Fruit fly (Drosophila melanogaster): ENCODE data around the gene Larp4B.

The Larp4B gene

DNA sequence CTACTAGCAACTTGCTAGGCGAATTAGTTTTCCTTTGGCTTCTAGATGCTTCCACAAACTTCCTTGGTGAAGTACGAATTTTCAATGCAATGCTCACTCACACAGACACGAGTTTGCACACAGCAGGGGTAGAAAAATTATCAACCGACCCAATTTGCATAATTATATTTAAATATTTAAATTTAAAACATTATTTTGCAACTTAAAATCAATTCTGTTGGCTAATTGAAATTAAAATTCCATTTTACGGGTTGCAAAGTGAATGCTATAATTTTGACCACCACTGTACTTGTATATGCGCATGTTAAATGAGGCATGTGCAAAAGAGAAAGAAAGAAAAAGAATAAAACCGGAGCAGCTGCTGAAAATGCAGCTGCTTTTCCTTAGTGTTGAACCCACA is 30.6 kb upstream of the Larp4B start (continued):
- peak; percentile 2 for TF ChIP-seq pfk (GFP tag; optimal IDR thresholded peaks at IDR 0.05)
- TF ChIP-seq CG6254 (GFP tag; optimal IDR thresholded peaks at IDR 0.05) = peak; percentile 93
- TF ChIP-seq CG8388 (GFP tag; optimal IDR thresholded peaks at IDR 0.05) = peak; percentile 95
- peak; percentile 95 for TF ChIP-seq sob (GFP tag; IDR thresholded peaks at IDR 0.05)
- TF ChIP-seq Optix (GFP tag; IDR thresholded peaks at IDR 0.05) = peak; percentile 85; the same call in 2 of the 3 replicates
- TF ChIP-seq row (GFP tag; IDR thresholded peaks at IDR 0.05) = peak; percentile 95
- peak; percentile 94 for TF ChIP-seq CG32532 (GFP tag; IDR thresholded peaks at IDR 0.05)
- TF ChIP-seq Six4 (GFP tag; optimal IDR thresholded peaks at IDR 0.05) = peak; percentile 91
- TF ChIP-seq CG11723 (GFP tag; optimal IDR thresholded peaks at IDR 0.05) = peak; percentile 83
- TF ChIP-seq Dp (GFP tag; optimal IDR thresholded peaks at IDR 0.05) = no peak
- peak; percentile 81 for TF ChIP-seq CG13123 (GFP tag; optimal IDR thresholded peaks at IDR 0.05)
- TF ChIP-seq D (optimal IDR thresholded peaks at IDR 0.05) = no peak
- peak; percentile 93 for TF ChIP-seq D (GFP tag; optimal IDR thresholded peaks at IDR 0.05)
- TF ChIP-seq CG8765 (GFP tag; IDR thresholded peaks at IDR 0.05) = peak; percentile 81
- peak; percentile 86 for TF ChIP-seq CG1602 (GFP tag; optimal IDR thresholded peaks at IDR 0.05)
- TF ChIP-seq CG30020 (tag; optimal IDR thresholded peaks at IDR 0.05) = peak; percentile 48
- peak; percentile 72 to 95 for TF ChIP-seq Hr51 (GFP tag; optimal IDR thresholded peaks at IDR 0.05)
- peak; percentile 80 for TF ChIP-seq CG12942 (GFP tag; optimal IDR thresholded peaks at IDR 0.05)
- peak; percentile 76 for TF ChIP-seq CG10321 (GFP tag; IDR thresholded peaks at IDR 0.05)
- no peak for TF ChIP-seq inv (GFP tag; IDR thresholded peaks at IDR 0.05; ENCODE audit: partially characterized antibody)
- peak; percentile 73 for TF ChIP-seq wdn (GFP tag; IDR thresholded peaks at IDR 0.05)
- peak; percentile 89 for TF ChIP-seq tin (GFP tag; optimal IDR thresholded peaks at IDR 0.05)
- TF ChIP-seq CG7745 (tag; optimal IDR thresholded peaks at IDR 0.05) = peak; percentile 56
- peak; percentile 58 for TF ChIP-seq Dad (GFP tag; optimal IDR thresholded peaks at IDR 0.05)
- peak; percentile 99 for TF ChIP-seq Drgx (GFP tag; IDR thresholded peaks at IDR 0.05)
- peak; percentile 94 for TF ChIP-seq slbo (GFP tag; IDR thresholded peaks at IDR 0.05)
- TF ChIP-seq CG1529 (GFP tag; optimal IDR thresholded peaks at IDR 0.05) = peak; percentile 88
- peak; percentile 29 for TF ChIP-seq pho (GFP tag; optimal IDR thresholded peaks at IDR 0.05)
- TF ChIP-seq Dek (tag; optimal IDR thresholded peaks at IDR 0.05) = peak; percentile 93
- TF ChIP-seq CG15269 (tag; optimal IDR thresholded peaks at IDR 0.05) = peak; percentile 96
- peak; percentile 93 for TF ChIP-seq Xbp1 (GFP tag; optimal IDR thresholded peaks at IDR 0.05)
- no peak for TF ChIP-seq tna (GFP tag; IDR thresholded peaks at IDR 0.05; ENCODE audit: partially characterized antibody)
- peak; percentile 87 for TF ChIP-seq CG10654 (GFP tag; optimal IDR thresholded peaks at IDR 0.05)
- TF ChIP-seq CG2199 (GFP tag; IDR thresholded peaks at IDR 0.05) = peak; percentile 94
- peak; percentile 53 for TF ChIP-seq Ets97D (GFP tag; optimal IDR thresholded peaks at IDR 0.05)
- peak; percentile 56 for TF ChIP-seq CG3838 (GFP tag; optimal IDR thresholded peaks at IDR 0.05)
- TF ChIP-seq Fer1 (GFP tag; optimal IDR thresholded peaks at IDR 0.05) = peak; percentile 94
- TF ChIP-seq Sry-β (GFP tag; optimal IDR thresholded peaks at IDR 0.05) = peak; percentile 58
- peak; percentile 85 for TF ChIP-seq CG16815 (GFP tag; optimal IDR thresholded peaks at IDR 0.05)
- TF ChIP-seq CG10543 (GFP tag; optimal IDR thresholded peaks at IDR 0.05) = peak; percentile 59
- TF ChIP-seq GATAe (GFP tag; conservative IDR thresholded peaks at IDR 0.05) = peak; percentile 43; the same call in 1 of the 2 replicates
- peak; percentile 95 for TF ChIP-seq HLH3B (GFP tag; IDR thresholded peaks at IDR 0.05)
- peak; percentile 23 for TF ChIP-seq CG13624 (GFP tag; optimal IDR thresholded peaks at IDR 0.05)
- peak; percentile 95 for TF ChIP-seq BtbVII (GFP tag; optimal IDR thresholded peaks at IDR 0.05)
- TF ChIP-seq Adf1 (GFP tag; IDR thresholded peaks at IDR 0.05) = peak; percentile 70
- peak; percentile 75 for TF ChIP-seq Bdp1 (GFP tag; optimal IDR thresholded peaks at IDR 0.05)
- peak; percentile 77 for TF ChIP-seq tup (GFP tag; optimal IDR thresholded peaks at IDR 0.05)
- no peak for TF ChIP-seq p53 (GFP tag; optimal IDR thresholded peaks at IDR 0.05)
- peak; percentile 66 for TF ChIP-seq CG16863 (GFP tag; optimal IDR thresholded peaks at IDR 0.05)
- TF ChIP-seq bbx (GFP tag; IDR thresholded peaks at IDR 0.05; ENCODE audit: partially characterized antibody) = no peak
- peak; percentile 92 for TF ChIP-seq CG7372 (GFP tag; IDR thresholded peaks at IDR 0.05)

Data from whole organism, embryonic.